Fruit fly (Drosophila melanogaster): Measurements from ENCODE around the gene btl.

btl gene

dm6 chr3L:14037655-14038644, 37.6 kb upstream of the btl start (continued):
- TF ChIP-seq dysf (GFP tag; IDR thresholded peaks at IDR 0.05), result no peak
- TF ChIP-seq Dip3 (GFP tag; optimal IDR thresholded peaks at IDR 0.05), result no peak
- peak; percentile 26; the same call in 1 of the 2 replicates for TF ChIP-seq vvl (GFP tag; IDR thresholded peaks at IDR 0.05)
- no peak for TF ChIP-seq hkb (optimal IDR thresholded peaks at IDR 0.05)
- TF ChIP-seq hkb (GFP tag; IDR thresholded peaks at IDR 0.05), result no peak
- no peak for TF ChIP-seq Blimp-1 (GFP tag; optimal IDR thresholded peaks at IDR 0.05)
- TF ChIP-seq pnt (GFP tag; optimal IDR thresholded peaks at IDR 0.05), result no peak
- peak; percentile 18; the same call in 1 of the 3 replicates for TF ChIP-seq CG6791 (GFP tag; IDR thresholded peaks at IDR 0.05; ENCODE audit: partially characterized antibody)
- TF ChIP-seq C15 (GFP tag; IDR thresholded peaks at IDR 0.05), result no peak
- no peak for TF ChIP-seq mam (GFP tag; optimal IDR thresholded peaks at IDR 0.05)
- no peak for TF ChIP-seq CG10565 (GFP tag; optimal IDR thresholded peaks at IDR 0.05)
- TF ChIP-seq CG8478 (optimal IDR thresholded peaks at IDR 0.05), result no peak
- no peak for TF ChIP-seq CG2678 (tag; optimal IDR thresholded peaks at IDR 0.05)
- TF ChIP-seq CG4707 (GFP tag; optimal IDR thresholded peaks at IDR 0.05), result no peak
- TF ChIP-seq tup (GFP tag; optimal IDR thresholded peaks at IDR 0.05), result no peak
- TF ChIP-seq jigr1 (GFP tag; IDR thresholded peaks at IDR 0.05), result no peak
- TF ChIP-seq CG34422 (GFP tag; IDR thresholded peaks at IDR 0.05), result peak; percentile 94; the same call in 2 of the 3 replicates
- no peak for TF ChIP-seq so (GFP tag; IDR thresholded peaks at IDR 0.05)
- no peak for TF ChIP-seq btn (GFP tag; optimal IDR thresholded peaks at IDR 0.05)
- TF ChIP-seq Hmr (GFP tag; optimal IDR thresholded peaks at IDR 0.05), result no peak
- TF ChIP-seq CG6175 (GFP tag; IDR thresholded peaks at IDR 0.05), result no peak
- no peak for TF ChIP-seq CG7987 (GFP tag; optimal IDR thresholded peaks at IDR 0.05)
- peak; percentile 56; the same call in 1 of the 2 replicates for TF ChIP-seq E2f1 (GFP tag; IDR thresholded peaks at IDR 0.05)
- peak in 1 of 2 experiments; percentile 2 for TF ChIP-seq insv (GFP tag; optimal IDR thresholded peaks at IDR 0.05)
- peak; percentile 56 for TF ChIP-seq twi (tag; optimal IDR thresholded peaks at IDR 0.05)
- TF ChIP-seq wek (GFP tag; optimal IDR thresholded peaks at IDR 0.05), result no peak
- TF ChIP-seq CG13624 (GFP tag; optimal IDR thresholded peaks at IDR 0.05), result no peak
- peak; percentile 34; the same call in 1 of the 2 replicates for TF ChIP-seq sna (GFP tag; IDR thresholded peaks at IDR 0.05; ENCODE audit: partially characterized antibody)
- TF ChIP-seq CG13894 (tag; optimal IDR thresholded peaks at IDR 0.05), result no peak
- TF ChIP-seq hbn (GFP tag; IDR thresholded peaks at IDR 0.05; ENCODE audit: partially characterized antibody), result peak; percentile 42
- TF ChIP-seq kah (GFP tag; optimal IDR thresholded peaks at IDR 0.05), result peak; percentile 35
- TF ChIP-seq cg (GFP tag; optimal IDR thresholded peaks at IDR 0.05), result peak; percentile 72
- no peak for TF ChIP-seq trh (GFP tag; optimal IDR thresholded peaks at IDR 0.05)
- peak; percentile 20 for TF ChIP-seq CG17912 (GFP tag; optimal IDR thresholded peaks at IDR 0.05)
- TF ChIP-seq scrt (GFP tag; optimal IDR thresholded peaks at IDR 0.05), result no peak
- peak; percentile 7 for TF ChIP-seq sug (tag; optimal IDR thresholded peaks at IDR 0.05)
- peak; percentile 45; the same call in 1 of the 3 replicates for TF ChIP-seq zen2 (GFP tag; IDR thresholded peaks at IDR 0.05; ENCODE audit: partially characterized antibody)
- TF ChIP-seq CG7963 (GFP tag; IDR thresholded peaks at IDR 0.05; ENCODE audit: partially characterized antibody), result no peak
- TF ChIP-seq CG7839 (tag; optimal IDR thresholded peaks at IDR 0.05), result no peak
- TF ChIP-seq sens (GFP tag), result peak; percentile 78
- no peak for TF ChIP-seq CG1233 (GFP tag; optimal IDR thresholded peaks at IDR 0.05)
- TF ChIP-seq CG2120 (GFP tag; optimal IDR thresholded peaks at IDR 0.05), result peak; percentile 56
- TF ChIP-seq shn (GFP tag; optimal IDR thresholded peaks at IDR 0.05), result no peak
- peak; percentile 10 for TF ChIP-seq nom (GFP tag; optimal IDR thresholded peaks at IDR 0.05)
- peak; percentile 11; the same call in 1 of the 2 replicates for TF ChIP-seq Awh (GFP tag; IDR thresholded peaks at IDR 0.05)
- no peak for TF ChIP-seq chif (GFP tag; optimal IDR thresholded peaks at IDR 0.05)
- peak; percentile 26 for TF ChIP-seq Xbp1 (GFP tag; optimal IDR thresholded peaks at IDR 0.05)
- TF ChIP-seq CG43689 (GFP tag; IDR thresholded peaks at IDR 0.05), result no peak
